Worm (Caenorhabditis elegans): ENCODE results near the gene Y43F8B.11.
A peak's percentile ranks its signal among the peaks of the same experiment; 100 is the strongest.

Y43F8B.11 gene

DNA sequence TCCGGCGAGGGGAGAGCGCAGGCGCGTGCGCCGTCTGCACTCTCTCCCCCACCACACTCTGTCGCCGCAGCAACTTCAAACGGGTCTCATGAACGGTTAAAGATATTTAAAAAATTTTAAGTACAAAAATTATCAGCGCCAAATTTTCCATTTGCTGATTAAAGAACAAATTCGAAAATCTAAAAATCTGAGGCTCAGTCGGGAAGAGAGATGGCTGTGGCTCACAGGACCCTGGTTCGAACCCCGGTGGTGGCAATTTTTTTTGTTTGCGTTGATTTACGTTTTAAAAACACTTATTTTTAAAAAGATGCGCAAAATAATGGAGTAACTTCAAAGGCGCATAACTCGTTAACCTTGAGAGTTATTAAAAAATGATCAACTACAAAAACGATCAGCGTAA, 26.6 kb downstream of the Y43F8B.11 start:
- TF ChIP-seq unc-39 (tag; optimal IDR thresholded peaks at IDR 0.05): no peak
- TF ChIP-seq ama-1 (optimal IDR thresholded peaks at IDR 0.05): no peak
- TF ChIP-seq aha-1 (tag): peak; percentile 2
- no peak for TF ChIP-seq F44E2.7 (GFP tag; IDR thresholded peaks at IDR 0.05)
- TF ChIP-seq mdt-29 (GFP tag; IDR thresholded peaks at IDR 0.05): no peak
- TF ChIP-seq madf-9 (GFP tag; conservative IDR thresholded peaks at IDR 0.05): no peak
- TF ChIP-seq ceh-62 (tag; optimal IDR thresholded peaks at IDR 0.05): no peak

DNA sequence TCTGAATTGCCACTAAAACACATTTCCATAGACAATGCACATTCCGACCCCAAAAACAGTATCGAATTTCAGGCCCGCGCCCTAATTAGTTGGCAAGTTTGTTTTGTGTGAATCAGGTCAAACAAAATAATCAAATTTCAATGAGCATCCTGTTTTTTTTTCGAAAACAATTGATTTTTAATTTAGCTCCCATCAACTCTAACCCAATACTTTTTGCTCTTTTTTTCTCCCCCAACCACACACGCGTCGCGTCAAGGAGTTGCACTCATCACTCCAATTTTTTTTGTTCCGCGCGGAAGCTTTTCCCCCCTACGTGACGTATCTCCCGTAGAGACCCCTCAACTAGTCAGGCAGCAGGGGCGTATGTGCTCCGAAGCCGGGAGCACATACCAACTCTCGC, 30.9 kb downstream of the Y43F8B.11 start:
- TF ChIP-seq mdl-1 (tag; optimal IDR thresholded peaks at IDR 0.05) (no peak), unc-62 (GFP tag; optimal IDR thresholded peaks at IDR 0.05 in 1 of 2) (peak in 1 of 2 experiments; percentile 97), unc-62 (tag; optimal IDR thresholded peaks at IDR 0.05) (no peak)

DNA sequence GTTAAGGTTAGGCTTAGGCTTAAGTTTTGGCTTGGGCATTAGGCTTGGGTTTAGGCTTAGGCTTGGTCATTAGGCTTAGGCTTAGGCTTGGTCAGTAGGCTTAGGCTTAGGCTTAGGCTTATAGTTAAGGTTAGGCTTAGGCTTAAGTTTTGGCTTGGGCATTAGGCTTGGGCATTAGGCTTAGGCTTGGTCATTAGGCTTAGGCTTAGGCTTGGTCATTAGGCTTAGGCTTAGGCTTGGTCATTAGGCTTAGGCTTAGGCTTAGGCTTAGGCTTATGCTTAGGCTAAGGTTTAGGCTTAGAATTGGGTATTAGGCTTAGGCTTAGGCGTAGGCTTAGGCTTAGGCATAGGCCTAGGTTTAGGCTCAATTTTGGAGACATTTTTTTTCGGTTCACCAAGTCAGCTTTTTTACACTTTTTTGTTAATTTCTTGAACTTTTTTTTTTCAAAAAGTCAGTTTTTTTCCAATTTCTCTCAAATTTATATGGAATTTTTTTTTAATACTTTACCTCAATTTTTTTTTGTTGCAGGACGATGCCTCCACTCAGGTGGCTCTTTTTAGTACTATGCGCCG, 32.2 kb downstream of the Y43F8B.11 start, which contains the start of gene Y43F8B.3:
Y43F8B.3 (plus strand) TSS at position 523 of the 573 bp plus-strand sequence.
- TF ChIP-seq nhr-76 (tag; optimal IDR thresholded peaks at IDR 0.05): no peak
- no peak for TF ChIP-seq mep-1 (tag; optimal IDR thresholded peaks at IDR 0.05)
- TF ChIP-seq F10B5.3 (tag; optimal IDR thresholded peaks at IDR 0.05): no peak
- no peak for TF ChIP-seq ceh-32 (tag; optimal IDR thresholded peaks at IDR 0.05; ENCODE audit: poor library complexity)
- TF ChIP-seq F37D6.2 (tag; optimal IDR thresholded peaks at IDR 0.05): no peak
- TF ChIP-seq nhr-6 (tag; optimal IDR thresholded peaks at IDR 0.05): no peak
- no peak for TF ChIP-seq lin-15B (tag; optimal IDR thresholded peaks at IDR 0.05)
- TF ChIP-seq saeg-2 (GFP tag; IDR thresholded peaks at IDR 0.05): no peak
- TF ChIP-seq aha-1 (tag): no peak
- no peak for TF ChIP-seq duxl-1 (tag; optimal IDR thresholded peaks at IDR 0.05; ENCODE audit: poor library complexity)
- no peak for TF ChIP-seq mxl-3 (GFP tag; optimal IDR thresholded peaks at IDR 0.05)
- no peak for TF ChIP-seq pqm-1 (tag; optimal IDR thresholded peaks at IDR 0.05)

DNA sequence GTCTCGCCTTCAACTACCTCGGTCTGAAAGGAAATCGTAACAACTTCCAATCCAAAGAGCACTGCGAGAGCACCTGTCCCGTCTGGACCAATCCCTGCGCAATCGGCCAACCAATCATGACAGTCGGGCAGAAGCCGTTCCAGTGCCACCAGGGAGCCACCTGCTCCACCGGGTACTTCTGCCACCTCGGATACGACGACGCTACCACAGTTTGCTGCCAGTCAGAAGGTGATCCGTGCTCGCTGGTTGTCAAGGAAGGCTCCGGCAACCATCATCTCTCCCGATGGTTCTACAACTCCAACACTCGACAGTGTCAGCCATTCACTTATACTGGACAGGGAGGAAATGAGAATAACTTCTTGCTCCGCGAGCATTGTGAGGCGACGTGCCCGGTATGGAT, 38.6 kb downstream of the Y43F8B.11 start:
- no peak for TF ChIP-seq Y5F2A.4 (GFP tag; optimal IDR thresholded peaks at IDR 0.05)
- peak; percentile 79 for TF ChIP-seq set-16 (GFP tag; IDR thresholded peaks at IDR 0.05)

DNA sequence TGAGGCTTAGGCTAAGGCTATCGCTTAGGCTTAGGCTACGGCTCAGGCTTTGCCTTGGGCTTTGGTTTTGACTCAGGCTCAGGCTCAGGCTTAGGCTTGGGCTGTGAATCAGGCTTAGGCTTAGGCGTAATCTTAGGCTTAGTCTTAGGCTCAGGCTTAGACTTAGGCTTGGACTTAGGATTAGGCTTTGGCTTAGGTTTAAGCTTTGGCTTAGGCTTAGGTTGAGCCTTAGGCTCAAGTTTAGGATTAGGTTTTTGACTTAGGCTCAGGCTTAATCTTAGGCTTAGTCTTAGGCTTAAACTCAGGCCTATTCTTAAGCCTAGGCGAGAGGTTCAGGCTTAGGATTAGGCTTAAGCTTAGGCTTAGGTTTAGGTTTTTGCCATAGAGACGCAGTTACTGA, 39.9 kb downstream of the Y43F8B.11 start:
- TF ChIP-seq R02D3.7 (tag; optimal IDR thresholded peaks at IDR 0.05): no peak
- TF ChIP-seq pha-4 (GFP tag; IDR thresholded peaks at IDR 0.05): no peak
- TF ChIP-seq pha-4 (tag; optimal IDR thresholded peaks at IDR 0.05): no peak
- TF ChIP-seq unc-39 (tag; optimal IDR thresholded peaks at IDR 0.05): no peak
- no peak for TF ChIP-seq lin-29 (GFP tag; IDR thresholded peaks at IDR 0.05)
- no peak for TF ChIP-seq spr-1 (tag; optimal IDR thresholded peaks at IDR 0.05)
- TF ChIP-seq ZK337.2 (GFP tag; IDR thresholded peaks at IDR 0.05): no peak
- no peak for TF ChIP-seq F37D6.2 (tag; optimal IDR thresholded peaks at IDR 0.05)
- TF ChIP-seq hmg-1.1 (GFP tag; IDR thresholded peaks at IDR 0.05): no peak
- no peak for TF ChIP-seq madf-5 (GFP tag; IDR thresholded peaks at IDR 0.05)
- TF ChIP-seq dpl-1 (GFP tag; optimal IDR thresholded peaks at IDR 0.05): no peak
- TF ChIP-seq zag-1 (tag; optimal IDR thresholded peaks at IDR 0.05): no peak
- TF ChIP-seq Y5F2A.4 (GFP tag; optimal IDR thresholded peaks at IDR 0.05): no peak
- TF ChIP-seq F26F4.8 (GFP tag; conservative IDR thresholded peaks at IDR 0.05): no peak

DNA sequence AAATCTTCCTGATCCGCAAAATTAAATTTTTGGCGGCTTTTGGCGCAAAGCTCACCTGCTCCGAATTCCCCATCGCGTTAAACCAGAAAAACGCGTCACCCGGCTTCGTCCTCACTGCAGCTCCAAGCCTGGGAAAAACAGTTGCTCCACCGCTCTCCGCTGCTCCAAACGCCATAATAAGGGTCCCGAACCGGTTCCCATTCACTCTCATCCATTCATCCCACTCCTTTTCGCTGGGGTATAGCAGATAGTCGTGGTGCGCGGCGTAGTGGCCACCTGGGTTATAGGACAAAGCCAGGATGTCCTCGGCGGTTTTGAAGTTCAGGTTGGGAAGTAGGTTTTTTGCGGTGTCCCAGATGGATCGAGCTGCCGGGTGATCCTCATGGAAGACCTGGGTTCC, 40.4 kb downstream of the Y43F8B.11 start:
- TF ChIP-seq mdl-1 (tag; optimal IDR thresholded peaks at IDR 0.05) (no peak), set-16 (GFP tag; IDR thresholded peaks at IDR 0.05) (peak; percentile 63)

All from whole organism, L4 larva.